Worm (Caenorhabditis elegans) whole organism, late embryonic: ENCODE results near the gene dnj-8.

Source experiments
- ceh-45 ChIP-seq: fragments of 200-800 bp; sonication (Bioruptor generic); IDR thresholded peaks from 2 replicates; pipeline ENCODE4 v1.3.6; 2022; ENCODE audit warnings: missing genetic modification reagents, missing genetic modification characterization, missing compliant biosample characterization
- ceh-6 ChIP-seq: fragments of 200-800 bp; sonication (Bioruptor generic); optimal IDR thresholded peaks from 2 replicates; lab custom pipeline; 2018; ENCODE audit warnings: mild to moderate bottlenecking, missing genetic modification characterization, missing compliant biosample characterization
- lim-6 ChIP-seq: sonication (generic microtip); optimal IDR thresholded peaks from 2 replicates; lab custom pipeline; 2016; ENCODE audit warnings: missing genetic modification characterization, missing compliant biosample characterization
- sox-4 ChIP-seq: sonication (generic microtip); optimal IDR thresholded peaks from 2 replicates; lab custom pipeline; 2017; ENCODE audit warnings: mild to moderate bottlenecking, missing genetic modification characterization, inconsistent platforms, missing compliant biosample characterization
- unc-86 ChIP-seq: sonication (generic microtip); optimal IDR thresholded peaks from 2 replicates; lab custom pipeline; 2016; ENCODE audit warnings: missing genetic modification characterization, missing compliant biosample characterization

DNA sequence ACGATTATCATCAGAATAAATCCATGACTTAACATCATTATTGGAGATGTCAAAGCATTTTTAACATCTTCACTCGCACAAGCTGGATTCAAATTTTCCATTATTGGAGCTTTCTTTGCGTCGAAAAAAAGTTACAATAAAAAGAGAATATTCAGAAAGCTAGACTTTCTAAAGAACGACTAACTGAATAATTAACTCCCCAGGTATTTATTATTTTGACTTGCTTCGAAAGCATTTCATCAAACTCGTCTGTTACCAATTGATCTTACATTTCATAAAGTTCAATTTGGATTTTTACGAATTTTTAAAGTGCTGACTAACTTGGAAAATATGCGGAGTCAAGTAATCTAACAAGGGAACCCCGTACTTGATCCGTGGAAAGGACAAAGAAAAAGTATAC, 22.2 kb downstream of the dnj-8 start, which contains the start of gene sra-29:
- TF ChIP-seq lim-6 (tag; lab: Kevin White, UChicago) (no peak), sox-4 (tag; lab: Kevin White, UChicago) (no peak), ceh-45 (no peak), unc-86 (tag; lab: Kevin White, UChicago) (no peak), ceh-6 (GFP tag; lab: Kevin White, UChicago) (no peak)
